In the genomic region with DNA sequence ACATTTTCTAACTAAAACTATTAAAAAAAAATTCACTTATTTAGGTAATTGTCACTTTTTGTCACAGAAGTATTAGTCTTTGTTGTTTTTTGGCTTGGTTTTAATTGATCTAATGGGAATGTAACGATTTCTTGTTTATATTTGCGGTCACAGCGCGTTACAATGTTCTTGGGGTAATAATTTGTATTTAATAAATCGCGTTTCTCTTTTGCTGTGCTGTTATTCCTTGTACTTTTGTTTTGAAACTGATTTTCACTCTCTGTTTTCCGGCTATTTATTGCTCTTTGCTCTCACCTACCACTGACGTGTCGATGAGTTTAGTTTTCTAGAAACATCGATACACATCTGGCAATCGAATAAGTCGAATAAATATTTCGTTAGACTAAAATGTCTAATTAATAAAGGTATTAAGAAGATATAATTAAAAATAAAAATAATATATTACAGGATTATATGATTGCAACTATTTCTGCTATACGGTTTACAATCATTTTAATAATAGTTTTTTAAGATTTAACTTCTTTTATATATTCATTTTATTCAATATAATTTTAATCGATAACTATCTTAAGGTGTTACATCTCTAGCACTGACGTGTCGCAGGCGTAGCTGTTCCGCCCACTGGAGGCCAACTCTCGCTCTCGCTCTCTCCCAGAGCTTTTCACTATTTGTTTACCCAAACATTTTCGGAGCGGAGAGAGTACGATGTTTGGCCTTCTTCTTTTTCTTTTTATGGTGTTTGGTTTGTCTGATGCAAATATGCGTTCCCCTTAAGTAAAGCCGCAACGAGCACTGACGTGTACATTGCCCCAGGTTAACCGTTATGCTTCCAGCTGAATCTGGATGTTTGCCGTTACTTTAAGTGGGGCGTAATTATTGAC, we compare ENCODE assay signal across 1 fruit fly cellular context.
TF ChIP-seq lines count a peak whose summit lies in the region.

Gene Hsc70-3 (minus strand): TSS at position 251 of the 881 bp plus-strand sequence.

TF ChIP-seq in whole organism, embryonic, 481 proteins besides CTCF, POLR2A, EP300 and RAD21 (continued from another document and continues in another):
- no peak for TF ChIP-seq tap (tag; optimal IDR thresholded peaks at IDR 0.05; lab: Kevin White, UChicago)
- peak; percentile 64; the same call in 1 of the 3 replicates for TF ChIP-seq CG2199 (GFP tag; IDR thresholded peaks at IDR 0.05; lab: Robert Waterston, UW)
- TF ChIP-seq CG34422 (GFP tag; IDR thresholded peaks at IDR 0.05; lab: Robert Waterston, UW) = no peak
- no peak for TF ChIP-seq CG1602 (GFP tag; optimal IDR thresholded peaks at IDR 0.05; lab: Kevin White, UChicago)
- no peak for TF ChIP-seq lilli (GFP tag; optimal IDR thresholded peaks at IDR 0.05; lab: Kevin White, UChicago)
- TF ChIP-seq hb (GFP tag; IDR thresholded peaks at IDR 0.05; lab: Robert Waterston, UW; ENCODE audit: partially characterized antibody) = peak; percentile 63; the same call in 1 of the 3 replicates
- no peak for TF ChIP-seq ttk (GFP tag; IDR thresholded peaks at IDR 0.05; lab: Robert Waterston, UW)
- TF ChIP-seq ham (GFP tag; IDR thresholded peaks at IDR 0.05; lab: Robert Waterston, UW) = no peak
- TF ChIP-seq fd96Cb (tag; optimal IDR thresholded peaks at IDR 0.05; lab: Kevin White, UChicago) = no peak
- no peak for TF ChIP-seq CG12942 (GFP tag; optimal IDR thresholded peaks at IDR 0.05; lab: Kevin White, UChicago)
- TF ChIP-seq nmo (GFP tag; optimal IDR thresholded peaks at IDR 0.05; lab: Kevin White, UChicago) = peak; percentile 53
- peak; percentile 11 for TF ChIP-seq CG10979 (tag; optimal IDR thresholded peaks at IDR 0.05; lab: Kevin White, UChicago)
- peak; percentile 15 for TF ChIP-seq CG4328 (GFP tag; optimal IDR thresholded peaks at IDR 0.05; lab: Kevin White, UChicago)
- no peak for TF ChIP-seq Six4 (GFP tag; optimal IDR thresholded peaks at IDR 0.05; lab: Kevin White, UChicago)
- TF ChIP-seq D (optimal IDR thresholded peaks at IDR 0.05; lab: Kevin White, UChicago) = no peak
- peak; percentile 1 for TF ChIP-seq D (GFP tag; optimal IDR thresholded peaks at IDR 0.05; lab: Kevin White, UChicago)
- TF ChIP-seq CG14965 (GFP tag; optimal IDR thresholded peaks at IDR 0.05; lab: Kevin White, UChicago; ENCODE audit: borderline replicate concordance) = no peak
- no peak for TF ChIP-seq hth (optimal IDR thresholded peaks at IDR 0.05; lab: Kevin White, UChicago)
- no peak for TF ChIP-seq CG10321 (GFP tag; IDR thresholded peaks at IDR 0.05; lab: Robert Waterston, UW)
- TF ChIP-seq dm (GFP tag; optimal IDR thresholded peaks at IDR 0.05; lab: Kevin White, UChicago) = no peak
- peak; percentile 1 for TF ChIP-seq Meics (GFP tag; optimal IDR thresholded peaks at IDR 0.05; lab: Kevin White, UChicago)
- TF ChIP-seq CHES-1-like (GFP tag; optimal IDR thresholded peaks at IDR 0.05; lab: Kevin White, UChicago) = no peak
- peak; percentile 89 for TF ChIP-seq Med (GFP tag; lab: Kevin White, UChicago)
- no peak for TF ChIP-seq CG16779 (GFP tag; IDR thresholded peaks at IDR 0.05; lab: Robert Waterston, UW)
- TF ChIP-seq Sry-β (GFP tag; optimal IDR thresholded peaks at IDR 0.05; lab: Kevin White, UChicago) = no peak
- TF ChIP-seq sna (GFP tag; IDR thresholded peaks at IDR 0.05; lab: Robert Waterston, UW; ENCODE audit: partially characterized antibody) = peak; percentile 79; the same call in 1 of the 2 replicates
- no peak; the same call in 1 of the 2 replicates for TF ChIP-seq tna (GFP tag; IDR thresholded peaks at IDR 0.05; lab: Robert Waterston, UW; ENCODE audit: partially characterized antibody)
- no peak for TF ChIP-seq CG7786 (GFP tag; optimal IDR thresholded peaks at IDR 0.05; lab: Kevin White, UChicago)
- peak; percentile 7 for TF ChIP-seq az2 (GFP tag; optimal IDR thresholded peaks at IDR 0.05; lab: Kevin White, UChicago)
- peak; percentile 12 for TF ChIP-seq CG11723 (GFP tag; optimal IDR thresholded peaks at IDR 0.05; lab: Kevin White, UChicago)
- TF ChIP-seq CG6654 (GFP tag; optimal IDR thresholded peaks at IDR 0.05; lab: Kevin White, UChicago) = no peak
- peak; percentile 46 for TF ChIP-seq PHDP (tag; optimal IDR thresholded peaks at IDR 0.05; lab: Kevin White, UChicago)
- TF ChIP-seq Max (GFP tag; optimal IDR thresholded peaks at IDR 0.05; lab: Kevin White, UChicago) = no peak
- TF ChIP-seq lola (GFP tag; optimal IDR thresholded peaks at IDR 0.05; lab: Kevin White, UChicago) = no peak
- no peak for TF ChIP-seq h (optimal IDR thresholded peaks at IDR 0.05; lab: Kevin White, UChicago)
- no peak for TF ChIP-seq pb (GFP tag; optimal IDR thresholded peaks at IDR 0.05; lab: Kevin White, UChicago)
- TF ChIP-seq CG13424 (tag; optimal IDR thresholded peaks at IDR 0.05; lab: Kevin White, UChicago) = peak; percentile 47
- no peak for TF ChIP-seq sob (GFP tag; IDR thresholded peaks at IDR 0.05; lab: Robert Waterston, UW)
- TF ChIP-seq CG34376 (GFP tag; optimal IDR thresholded peaks at IDR 0.05; lab: Kevin White, UChicago) = peak; percentile 1
- TF ChIP-seq NfI (GFP tag; optimal IDR thresholded peaks at IDR 0.05; lab: Kevin White, UChicago) = no peak
- TF ChIP-seq chif (GFP tag; optimal IDR thresholded peaks at IDR 0.05; lab: Kevin White, UChicago) = no peak
- peak; percentile 73 for TF ChIP-seq CG16813 (GFP tag; IDR thresholded peaks at IDR 0.05; lab: Robert Waterston, UW; ENCODE audit: partially characterized antibody)
- no peak for TF ChIP-seq jumu (GFP tag; optimal IDR thresholded peaks at IDR 0.05; lab: Kevin White, UChicago)
- no peak for TF ChIP-seq CG11085 (GFP tag; IDR thresholded peaks at IDR 0.05; lab: Robert Waterston, UW)
- no peak for TF ChIP-seq Taf1 (GFP tag; IDR thresholded peaks at IDR 0.05; lab: Robert Waterston, UW)
- TF ChIP-seq Dbx (GFP tag; IDR thresholded peaks at IDR 0.05; lab: Robert Waterston, UW) = no peak; the same call in 2 of the 3 replicates
- TF ChIP-seq CG7271 (tag; optimal IDR thresholded peaks at IDR 0.05; lab: Kevin White, UChicago) = no peak
- peak in 1 of 2 experiments; percentile 36 for TF ChIP-seq Pdp1 (GFP tag; optimal IDR thresholded peaks at IDR 0.05; lab: Kevin White, UChicago)
- TF ChIP-seq grn (GFP tag; optimal IDR thresholded peaks at IDR 0.05; lab: Kevin White, UChicago) = no peak
- TF ChIP-seq ems (GFP tag; optimal IDR thresholded peaks at IDR 0.05; lab: Kevin White, UChicago) = no peak
- TF ChIP-seq HHEX (GFP tag; optimal IDR thresholded peaks at IDR 0.05; lab: Kevin White, UChicago) = peak; percentile 67
- no peak for TF ChIP-seq E2f1 (GFP tag; IDR thresholded peaks at IDR 0.05; lab: Robert Waterston, UW)
- TF ChIP-seq CG16815 (GFP tag; optimal IDR thresholded peaks at IDR 0.05; lab: Kevin White, UChicago) = no peak
- peak; percentile 74; the same call in 2 of the 3 replicates for TF ChIP-seq knrl (GFP tag; IDR thresholded peaks at IDR 0.05; lab: Robert Waterston, UW; ENCODE audit: partially characterized antibody)
- TF ChIP-seq sens (GFP tag; lab: Kevin White, UChicago) = peak; percentile 83
- no peak; the same call in 1 of the 2 replicates for TF ChIP-seq ranshi (GFP tag; IDR thresholded peaks at IDR 0.05; lab: Robert Waterston, UW)
- peak; percentile 58 for TF ChIP-seq sd (tag; optimal IDR thresholded peaks at IDR 0.05; lab: Kevin White, UChicago)
- peak; percentile 61 for TF ChIP-seq CG10431 (GFP tag; optimal IDR thresholded peaks at IDR 0.05; lab: Kevin White, UChicago)
- TF ChIP-seq CG12391 (tag; optimal IDR thresholded peaks at IDR 0.05; lab: Kevin White, UChicago) = peak; percentile 54
- TF ChIP-seq CG10147 (GFP tag; optimal IDR thresholded peaks at IDR 0.05; lab: Kevin White, UChicago) = no peak
- TF ChIP-seq CG1024 (GFP tag; IDR thresholded peaks at IDR 0.05; lab: Robert Waterston, UW) = no peak
- no peak for TF ChIP-seq CG3995 (GFP tag; optimal IDR thresholded peaks at IDR 0.05; lab: Kevin White, UChicago)
- peak; percentile 39; the same call in 1 of the 2 replicates for TF ChIP-seq CG14014 (GFP tag; IDR thresholded peaks at IDR 0.05; lab: Robert Waterston, UW)
- no peak for TF ChIP-seq shn (GFP tag; optimal IDR thresholded peaks at IDR 0.05; lab: Kevin White, UChicago)
- no peak for TF ChIP-seq CG1832 (GFP tag; optimal IDR thresholded peaks at IDR 0.05; lab: Kevin White, UChicago)
- TF ChIP-seq CG3726 (GFP tag; IDR thresholded peaks at IDR 0.05; lab: Robert Waterston, UW) = no peak
- peak; percentile 79 for TF ChIP-seq unc-4 (GFP tag; IDR thresholded peaks at IDR 0.05; lab: Robert Waterston, UW; ENCODE audit: partially characterized antibody)
- no peak for TF ChIP-seq HmgZ (tag; optimal IDR thresholded peaks at IDR 0.05; lab: Kevin White, UChicago)
- TF ChIP-seq CG10366 (GFP tag; IDR thresholded peaks at IDR 0.05; lab: Robert Waterston, UW) = no peak
- peak; percentile 55 for TF ChIP-seq CG8924 (tag; optimal IDR thresholded peaks at IDR 0.05; lab: Kevin White, UChicago)
- TF ChIP-seq CG4424 (GFP tag; optimal IDR thresholded peaks at IDR 0.05; lab: Kevin White, UChicago) = no peak
- TF ChIP-seq wdn (GFP tag; IDR thresholded peaks at IDR 0.05; lab: Robert Waterston, UW) = no peak
- TF ChIP-seq CG15514 (GFP tag; optimal IDR thresholded peaks at IDR 0.05; lab: Kevin White, UChicago) = peak; percentile 38
- no peak for TF ChIP-seq CG6272 (GFP tag; IDR thresholded peaks at IDR 0.05; lab: Robert Waterston, UW)
- TF ChIP-seq GATAe (GFP tag; conservative IDR thresholded peaks at IDR 0.05; lab: Robert Waterston, UW) = no peak
- 0 out of 2 replicates have a peak, but pooled peaks have one; percentile 8 for TF ChIP-seq E2f2 (GFP tag; IDR thresholded peaks at IDR 0.05; lab: Robert Waterston, UW)
- TF ChIP-seq tin (GFP tag; optimal IDR thresholded peaks at IDR 0.05; lab: Kevin White, UChicago) = no peak
- TF ChIP-seq zfh1 (GFP tag; IDR thresholded peaks at IDR 0.05; lab: Robert Waterston, UW) = peak; percentile 37; the same call in 1 of the 3 replicates
- TF ChIP-seq HLHmδ (GFP tag; optimal IDR thresholded peaks at IDR 0.05; lab: Kevin White, UChicago) = peak; percentile 62
- TF ChIP-seq Drgx (GFP tag; IDR thresholded peaks at IDR 0.05; lab: Robert Waterston, UW) = no peak
- TF ChIP-seq sug (tag; optimal IDR thresholded peaks at IDR 0.05; lab: Kevin White, UChicago) = peak; percentile 50
- TF ChIP-seq HLH3B (GFP tag; IDR thresholded peaks at IDR 0.05; lab: Robert Waterston, UW) = peak; percentile 43; the same call in 1 of the 2 replicates
- no peak for TF ChIP-seq gcm2 (GFP tag; optimal IDR thresholded peaks at IDR 0.05; lab: Kevin White, UChicago)
- TF ChIP-seq en (GFP tag; optimal IDR thresholded peaks at IDR 0.05; lab: Kevin White, UChicago) = no peak
- no peak for TF ChIP-seq Doc2 (GFP tag; IDR thresholded peaks at IDR 0.05; lab: Robert Waterston, UW)
- TF ChIP-seq CG2712 (tag; optimal IDR thresholded peaks at IDR 0.05; lab: Kevin White, UChicago) = peak; percentile 44
- peak; percentile 13 for TF ChIP-seq CG13296 (GFP tag; optimal IDR thresholded peaks at IDR 0.05; lab: Kevin White, UChicago)
- no peak for TF ChIP-seq Bdp1 (GFP tag; optimal IDR thresholded peaks at IDR 0.05; lab: Kevin White, UChicago)
- TF ChIP-seq YL-1 (GFP tag; optimal IDR thresholded peaks at IDR 0.05; lab: Kevin White, UChicago) = peak; percentile 37
- no peak for TF ChIP-seq dati (GFP tag; IDR thresholded peaks at IDR 0.05; lab: Robert Waterston, UW)
- TF ChIP-seq fru (optimal IDR thresholded peaks at IDR 0.05; lab: Kevin White, UChicago) = no peak
- TF ChIP-seq CG3163 (GFP tag; optimal IDR thresholded peaks at IDR 0.05; lab: Kevin White, UChicago) = no peak
- TF ChIP-seq Fer1 (GFP tag; optimal IDR thresholded peaks at IDR 0.05; lab: Kevin White, UChicago) = peak; percentile 0
- TF ChIP-seq Hsf (GFP tag; optimal IDR thresholded peaks at IDR 0.05; lab: Kevin White, UChicago) = no peak
- TF ChIP-seq CG12071 (GFP tag; optimal IDR thresholded peaks at IDR 0.05; lab: Kevin White, UChicago) = peak; percentile 49
- TF ChIP-seq jigr1 (GFP tag; IDR thresholded peaks at IDR 0.05; lab: Robert Waterston, UW) = no peak
- no peak for TF ChIP-seq z (GFP tag; IDR thresholded peaks at IDR 0.05; lab: Robert Waterston, UW)
- no peak for TF ChIP-seq Poxn (GFP tag; IDR thresholded peaks at IDR 0.05; lab: Robert Waterston, UW)
- TF ChIP-seq pum (GFP tag; optimal IDR thresholded peaks at IDR 0.05; lab: Kevin White, UChicago) = no peak
- TF ChIP-seq CG30020 (tag; optimal IDR thresholded peaks at IDR 0.05; lab: Kevin White, UChicago) = peak; percentile 47
- no peak for TF ChIP-seq cwo (GFP tag; optimal IDR thresholded peaks at IDR 0.05; lab: Kevin White, UChicago)
- TF ChIP-seq CG34224 (GFP tag; IDR thresholded peaks at IDR 0.05; lab: Robert Waterston, UW; ENCODE audit: partially characterized antibody) = peak; percentile 75; the same call in 2 of the 3 replicates
- peak; percentile 83 for TF ChIP-seq row (GFP tag; IDR thresholded peaks at IDR 0.05; lab: Robert Waterston, UW)
- TF ChIP-seq ac (GFP tag; optimal IDR thresholded peaks at IDR 0.05; lab: Kevin White, UChicago) = no peak
- peak; percentile 78 for TF ChIP-seq nau (GFP tag; optimal IDR thresholded peaks at IDR 0.05; lab: Kevin White, UChicago)
- no peak for TF ChIP-seq CG14667 (GFP tag; IDR thresholded peaks at IDR 0.05; lab: Robert Waterston, UW)
- no peak for TF ChIP-seq luna (GFP tag; optimal IDR thresholded peaks at IDR 0.05; lab: Kevin White, UChicago)
- no peak for TF ChIP-seq cg (GFP tag; optimal IDR thresholded peaks at IDR 0.05; lab: Kevin White, UChicago)
- peak; percentile 0 for TF ChIP-seq Dp (GFP tag; optimal IDR thresholded peaks at IDR 0.05; lab: Kevin White, UChicago)
- TF ChIP-seq H2.0 (GFP tag; IDR thresholded peaks at IDR 0.05; lab: Robert Waterston, UW) = no peak
- TF ChIP-seq CG12155 (GFP tag; optimal IDR thresholded peaks at IDR 0.05; lab: Kevin White, UChicago) = no peak
- TF ChIP-seq Asciz (GFP tag; optimal IDR thresholded peaks at IDR 0.05; lab: Kevin White, UChicago) = peak; percentile 83
- no peak for TF ChIP-seq CG32772 (GFP tag; IDR thresholded peaks at IDR 0.05; lab: Robert Waterston, UW)
- no peak for TF ChIP-seq crc (GFP tag; optimal IDR thresholded peaks at IDR 0.05; lab: Kevin White, UChicago)
- no peak for TF ChIP-seq gsb-n (tag; optimal IDR thresholded peaks at IDR 0.05; lab: Kevin White, UChicago)
- TF ChIP-seq Ets65A (GFP tag; lab: Kevin White, UChicago) = no peak
- no peak for TF ChIP-seq Atf3 (GFP tag; optimal IDR thresholded peaks at IDR 0.05; lab: Kevin White, UChicago)
- no peak for TF ChIP-seq hkb (optimal IDR thresholded peaks at IDR 0.05; lab: Kevin White, UChicago)
- peak; percentile 73; the same call in 1 of the 2 replicates for TF ChIP-seq hkb (GFP tag; IDR thresholded peaks at IDR 0.05; lab: Robert Waterston, UW)
- TF ChIP-seq bowl (GFP tag; IDR thresholded peaks at IDR 0.05; lab: Robert Waterston, UW) = no peak
- peak; percentile 67 for TF ChIP-seq kay (GFP tag; optimal IDR thresholded peaks at IDR 0.05; lab: Kevin White, UChicago)
- TF ChIP-seq CG16863 (GFP tag; optimal IDR thresholded peaks at IDR 0.05; lab: Kevin White, UChicago) = peak; percentile 11
- TF ChIP-seq TFAM (GFP tag; optimal IDR thresholded peaks at IDR 0.05; lab: Kevin White, UChicago) = no peak
